Fruit fly (Drosophila melanogaster): ENCODE results near the gene hdm.

The hdm gene

dm6 chrX:7935798-7936572 lies 16.1 kb upstream of the hdm start, which contains the start of gene Ubr3:
TSS of gene Ubr3 (plus strand) at chrX:7935896.
- no peak for TF ChIP-seq CkIIα-i1 (GFP tag; IDR thresholded peaks at IDR 0.05)
- TF ChIP-seq sisA (GFP tag; IDR thresholded peaks at IDR 0.05), result no peak
- no peak for TF ChIP-seq CG31441 (GFP tag; IDR thresholded peaks at IDR 0.05)
- no peak for TF ChIP-seq hkb (optimal IDR thresholded peaks at IDR 0.05)
- no peak for TF ChIP-seq hkb (GFP tag; IDR thresholded peaks at IDR 0.05)
- peak; percentile 66 for TF ChIP-seq CG14860 (GFP tag; IDR thresholded peaks at IDR 0.05; ENCODE audit: partially characterized antibody)
- TF ChIP-seq chm (GFP tag; IDR thresholded peaks at IDR 0.05), result no peak
- no peak for TF ChIP-seq CG31365 (tag; optimal IDR thresholded peaks at IDR 0.05)
- peak; percentile 48; the same call in 1 of the 2 replicates for TF ChIP-seq MBD-R2 (GFP tag; IDR thresholded peaks at IDR 0.05)
- peak; percentile 26 for TF ChIP-seq Myb (GFP tag; optimal IDR thresholded peaks at IDR 0.05)
- peak; percentile 81 for TF ChIP-seq HLH4C (GFP tag; IDR thresholded peaks at IDR 0.05; ENCODE audit: partially characterized antibody)
- peak; percentile 4 for TF ChIP-seq mam (GFP tag; optimal IDR thresholded peaks at IDR 0.05)
- no peak for TF ChIP-seq eyg (GFP tag; optimal IDR thresholded peaks at IDR 0.05)
- TF ChIP-seq fd102C (GFP tag; optimal IDR thresholded peaks at IDR 0.05), result no peak
- TF ChIP-seq B-H2 (GFP tag; optimal IDR thresholded peaks at IDR 0.05), result peak; percentile 2
- no peak for TF ChIP-seq dmrt11E (tag; optimal IDR thresholded peaks at IDR 0.05)
- TF ChIP-seq CG17328 (GFP tag; IDR thresholded peaks at IDR 0.05), result no peak
- TF ChIP-seq CG10543 (GFP tag; optimal IDR thresholded peaks at IDR 0.05), result peak; percentile 21
- no peak for TF ChIP-seq CG14014 (GFP tag; IDR thresholded peaks at IDR 0.05)
- no peak for TF ChIP-seq odd (GFP tag; optimal IDR thresholded peaks at IDR 0.05)
- no peak for TF ChIP-seq pita (GFP tag; optimal IDR thresholded peaks at IDR 0.05)
- TF ChIP-seq trh (GFP tag; optimal IDR thresholded peaks at IDR 0.05), result no peak
- TF ChIP-seq ara (GFP tag; IDR thresholded peaks at IDR 0.05), result no peak
- no peak for TF ChIP-seq CG18476 (GFP tag; optimal IDR thresholded peaks at IDR 0.05)
- TF ChIP-seq D19A (tag; optimal IDR thresholded peaks at IDR 0.05), result no peak
- peak; percentile 72; the same call in 3 of the 4 replicates for TF ChIP-seq Dll (GFP tag; IDR thresholded peaks at IDR 0.05; ENCODE audit: partially characterized antibody)
- peak in 1 of 2 experiments; percentile 19 for TF ChIP-seq Pdp1 (GFP tag; optimal IDR thresholded peaks at IDR 0.05)
- no peak for TF ChIP-seq salm (tag; optimal IDR thresholded peaks at IDR 0.05)
- no peak for TF ChIP-seq CG11695 (GFP tag; IDR thresholded peaks at IDR 0.05)
- no peak for TF ChIP-seq lbe (GFP tag; optimal IDR thresholded peaks at IDR 0.05)
- no peak for TF ChIP-seq CG15601 (tag; optimal IDR thresholded peaks at IDR 0.05)
- TF ChIP-seq ind (GFP tag; optimal IDR thresholded peaks at IDR 0.05), result no peak
- TF ChIP-seq YL-1 (GFP tag; optimal IDR thresholded peaks at IDR 0.05), result peak; percentile 70
- TF ChIP-seq CG4730 (GFP tag; IDR thresholded peaks at IDR 0.05), result no peak
- TF ChIP-seq CG7372 (GFP tag; IDR thresholded peaks at IDR 0.05), result no peak
- TF ChIP-seq CG12391 (tag; optimal IDR thresholded peaks at IDR 0.05), result peak; percentile 9
- TF ChIP-seq pb (GFP tag; optimal IDR thresholded peaks at IDR 0.05), result no peak
- peak; percentile 91 for TF ChIP-seq Sin3A (optimal IDR thresholded peaks at IDR 0.05)
- TF ChIP-seq gfzf (GFP tag; optimal IDR thresholded peaks at IDR 0.05), result peak; percentile 69
- TF ChIP-seq CHES-1-like (GFP tag; optimal IDR thresholded peaks at IDR 0.05), result no peak
- TF ChIP-seq CG14441 (GFP tag; IDR thresholded peaks at IDR 0.05), result no peak
- peak; percentile 74 for TF ChIP-seq inv (GFP tag; IDR thresholded peaks at IDR 0.05; ENCODE audit: partially characterized antibody)
- TF ChIP-seq CG2202 (tag; optimal IDR thresholded peaks at IDR 0.05), result no peak
- no peak for TF ChIP-seq her (GFP tag; optimal IDR thresholded peaks at IDR 0.05)
- TF ChIP-seq bab2 (GFP tag; optimal IDR thresholded peaks at IDR 0.05), result no peak
- no peak for TF ChIP-seq CG17912 (GFP tag; optimal IDR thresholded peaks at IDR 0.05)
- no peak for TF ChIP-seq CG18764 (GFP tag; optimal IDR thresholded peaks at IDR 0.05)
- no peak for TF ChIP-seq ash1 (GFP tag; optimal IDR thresholded peaks at IDR 0.05)
- TF ChIP-seq crc (GFP tag; optimal IDR thresholded peaks at IDR 0.05), result no peak
- TF ChIP-seq CG14050 (GFP tag; IDR thresholded peaks at IDR 0.05), result no peak
- TF ChIP-seq CG4404 (GFP tag; IDR thresholded peaks at IDR 0.05), result no peak
